Worm (Caenorhabditis elegans): ENCODE results near the gene sfxn-1.4.
A peak's percentile ranks its signal among the peaks of the same experiment; 100 is the strongest.

sfxn-1.4 gene

DNA sequence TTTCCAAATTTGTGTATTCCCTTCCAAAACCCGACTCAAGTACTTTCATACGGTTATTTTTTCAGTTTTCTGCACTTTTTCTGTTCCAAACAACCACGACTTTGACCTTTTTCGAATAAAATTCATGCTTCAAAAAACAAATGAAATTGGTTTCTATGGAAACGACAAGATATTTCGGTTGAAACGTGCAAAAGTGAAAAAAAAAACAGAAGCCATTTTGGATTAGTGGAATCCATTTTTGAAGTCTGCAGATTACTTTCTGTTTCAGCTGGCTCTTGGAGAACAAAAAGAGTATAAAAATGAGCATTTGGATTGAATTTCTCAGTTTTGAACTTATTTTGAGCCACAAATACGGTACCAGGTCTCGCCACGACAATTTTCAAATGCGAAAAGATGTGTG lies 41.1 kb upstream of the sfxn-1.4 start:
- no peak for TF ChIP-seq K12H6.12 (tag; optimal IDR thresholded peaks at IDR 0.05)

DNA sequence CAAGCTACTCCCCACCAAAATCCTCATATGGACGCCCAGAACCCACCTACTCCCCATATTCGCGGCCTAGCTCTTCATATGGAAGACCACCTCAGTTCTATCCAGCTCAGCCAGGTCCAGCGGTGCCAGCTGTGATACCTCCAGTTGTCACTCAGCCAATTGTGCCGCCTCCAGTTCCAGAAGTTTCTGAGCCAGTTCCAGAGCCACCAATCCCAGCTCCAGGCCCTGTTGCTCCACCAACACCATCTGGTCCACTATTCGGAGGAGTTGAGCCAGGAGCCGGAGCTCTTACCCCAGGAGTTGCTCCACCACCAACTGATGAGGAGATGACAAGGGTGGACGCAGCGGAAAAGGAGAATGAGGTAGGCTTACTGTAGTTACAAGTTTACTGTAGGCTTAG lies 40.6 kb upstream of the sfxn-1.4 start:
- TF ChIP-seq F33H1.4 (GFP tag; IDR thresholded peaks at IDR 0.05) (no peak), mcd-1 (GFP tag; IDR thresholded peaks at IDR 0.05) (0 out of 2 replicates have a peak, but pooled peaks have one; percentile 16), zfh-2 (GFP tag; conservative IDR thresholded peaks at IDR 0.05) (peak; percentile 87), nhr-27 (tag; optimal IDR thresholded peaks at IDR 0.05) (no peak), egrh-3 (GFP tag; IDR thresholded peaks at IDR 0.05) (peak; percentile 33; the same call in 1 of the 2 replicates), lin-26 (GFP tag; IDR thresholded peaks at IDR 0.05) (0 out of 2 replicates have a peak, but pooled peaks have one; percentile 17)

DNA sequence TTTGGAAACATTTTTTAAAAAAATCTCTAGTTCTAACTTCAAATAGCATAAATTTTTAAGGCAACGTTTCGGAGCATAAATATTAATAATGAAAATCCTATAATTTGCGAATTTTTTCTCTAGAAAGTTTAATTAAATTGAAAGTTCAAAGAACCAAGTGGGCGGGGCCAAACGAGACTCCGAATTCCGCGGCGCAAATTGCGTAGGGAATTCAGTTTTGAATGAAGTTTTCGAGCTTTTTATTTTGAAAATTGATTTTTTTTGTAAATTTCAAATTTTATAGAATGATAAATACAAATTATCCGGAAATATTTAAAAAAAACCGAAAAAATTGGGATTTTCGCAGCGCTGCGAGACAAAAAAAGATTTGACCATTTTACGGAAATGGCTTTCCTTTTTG lies 39.8 kb upstream of the sfxn-1.4 start:
- TF ChIP-seq attf-3 (GFP tag; conservative IDR thresholded peaks at IDR 0.05), result peak; percentile 84
- no peak for TF ChIP-seq fkh-3 (tag; optimal IDR thresholded peaks at IDR 0.05)
- TF ChIP-seq T07F8.4 (tag; optimal IDR thresholded peaks at IDR 0.05), result no peak

DNA sequence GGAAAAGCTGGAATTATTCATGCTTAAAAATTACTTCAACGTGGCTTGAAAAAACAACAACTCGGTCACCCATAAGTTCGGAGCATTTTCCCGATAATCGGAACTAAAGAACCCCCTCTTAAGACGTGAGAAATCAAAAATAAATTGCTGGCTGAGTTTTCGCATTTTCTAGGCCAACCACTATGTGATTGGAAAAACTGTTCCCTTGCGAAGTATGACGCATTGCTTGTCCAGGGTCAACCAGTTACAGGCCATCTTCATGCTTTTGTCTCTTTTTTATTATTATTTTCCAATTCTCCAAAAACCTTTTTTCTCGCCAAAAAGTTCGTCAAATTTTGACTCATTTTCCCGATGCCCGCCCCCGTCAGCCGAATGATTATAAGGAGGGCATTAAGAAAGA lies 39.1 kb upstream of the sfxn-1.4 start, which contains the start of gene F13D12.3:
Gene F13D12.3 (plus strand): TSS at position 301 of the 400 bp plus-strand sequence.
- no peak for TF ChIP-seq dpff-1 (tag; optimal IDR thresholded peaks at IDR 0.05)
- no peak for TF ChIP-seq ztf-26 (tag; optimal IDR thresholded peaks at IDR 0.05)
- no peak for TF ChIP-seq egrh-3 (GFP tag; IDR thresholded peaks at IDR 0.05)
- TF ChIP-seq somi-1 (GFP tag; optimal IDR thresholded peaks at IDR 0.05), result no peak
- no peak for TF ChIP-seq hlh-12 (tag; optimal IDR thresholded peaks at IDR 0.05)
- no peak for TF ChIP-seq F37B4.10 (GFP tag; IDR thresholded peaks at IDR 0.05)
- no peak for TF ChIP-seq F10E7.11 (tag; optimal IDR thresholded peaks at IDR 0.05)
- TF ChIP-seq madf-8 (GFP tag; conservative IDR thresholded peaks at IDR 0.05), result no peak
- TF ChIP-seq ztf-18 (tag; optimal IDR thresholded peaks at IDR 0.05), result no peak
- no peak for TF ChIP-seq atf-7 (tag; optimal IDR thresholded peaks at IDR 0.05)
- TF ChIP-seq ccch-3 (GFP tag; optimal IDR thresholded peaks at IDR 0.05), result no peak
- TF ChIP-seq unc-62 (GFP tag; optimal IDR thresholded peaks at IDR 0.05), result no peak

DNA sequence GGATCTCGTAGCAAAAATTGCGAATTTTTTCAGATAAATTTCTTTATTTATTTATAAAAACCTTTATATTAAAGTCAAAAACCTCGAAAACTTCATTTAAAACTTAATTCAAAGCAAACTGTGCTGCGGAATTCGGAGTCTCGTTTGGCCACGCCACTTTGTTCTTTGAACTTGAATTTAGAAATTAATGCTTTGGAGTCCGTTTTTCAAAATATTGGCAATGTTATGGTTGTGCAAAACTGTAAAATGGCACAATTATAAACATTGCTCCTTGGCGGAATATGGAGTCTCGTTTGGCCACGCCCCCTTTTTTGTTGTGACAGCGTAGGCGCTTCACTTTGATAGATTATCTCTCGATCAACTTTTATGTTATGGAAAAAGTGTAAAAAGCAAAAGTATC lies 38.5 kb upstream of the sfxn-1.4 start:
- no peak for TF ChIP-seq rec-8 (tag; optimal IDR thresholded peaks at IDR 0.05)
- peak; percentile 78 for TF ChIP-seq attf-3 (GFP tag; conservative IDR thresholded peaks at IDR 0.05)

DNA sequence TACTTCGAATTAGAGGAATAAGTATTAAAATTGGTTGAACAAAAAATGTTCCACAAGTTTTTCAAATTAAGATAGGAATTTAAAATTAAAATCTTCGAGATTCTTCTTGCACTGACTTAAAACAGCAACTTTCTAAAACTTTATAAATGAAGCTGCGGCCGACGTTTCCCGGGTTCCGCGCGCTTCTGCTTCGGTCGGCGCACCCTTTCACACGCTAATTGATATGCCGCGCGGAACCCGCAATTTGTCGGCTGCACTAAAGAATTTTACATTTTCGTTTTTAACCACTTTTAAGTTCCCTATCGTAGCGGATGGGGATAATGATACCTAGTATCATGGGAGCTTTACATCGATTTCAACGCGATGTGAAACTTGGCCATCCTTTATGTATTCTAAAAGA lies 33.7 kb upstream of the sfxn-1.4 start:
- TF ChIP-seq egrh-3 (GFP tag; IDR thresholded peaks at IDR 0.05), result no peak
- TF ChIP-seq chd-7 (tag; optimal IDR thresholded peaks at IDR 0.05), result no peak
- peak; percentile 33 for TF ChIP-seq snpc-3.4 (tag; optimal IDR thresholded peaks at IDR 0.05)
- TF ChIP-seq C06A6.2 (GFP tag; conservative IDR thresholded peaks at IDR 0.05), result no peak
- TF ChIP-seq hmg-1.2 (GFP tag; IDR thresholded peaks at IDR 0.05), result peak; percentile 56
- no peak for TF ChIP-seq athp-1 (tag; optimal IDR thresholded peaks at IDR 0.05)
- TF ChIP-seq snpc-4 (GFP tag; optimal IDR thresholded peaks at IDR 0.05), result peak; percentile 79
- TF ChIP-seq snpc-4 (tag; optimal IDR thresholded peaks at IDR 0.05), result peak; percentile 57 to 96 (median 88)
- no peak for TF ChIP-seq dpff-1 (tag; optimal IDR thresholded peaks at IDR 0.05)
- TF ChIP-seq snpc-1.1 (tag; optimal IDR thresholded peaks at IDR 0.05; ENCODE audit: insufficient read depth), result peak; percentile 84
- TF ChIP-seq Y53F4B.3 (GFP tag; IDR thresholded peaks at IDR 0.05), result no peak
- no peak for TF ChIP-seq cebp-2 (GFP tag; IDR thresholded peaks at IDR 0.05)
- no peak for TF ChIP-seq attf-6 (GFP tag; IDR thresholded peaks at IDR 0.05)
- TF ChIP-seq madf-6 (GFP tag; IDR thresholded peaks at IDR 0.05), result peak; percentile 6; the same call in 1 of the 2 replicates

Data from whole organism, young adult.